Worm (Caenorhabditis elegans) whole organism, mixed stage, embryonic: ENCODE data around the gene hlh-15.

Experiments used
- ceh-39 ChIP-seq: fragments of 150-350 bp; optimal IDR thresholded peaks from 2 replicates; lab custom pipeline; 2014; ENCODE audit warnings: missing biosample characterization, missing genetic modification characterization
- cnd-1 ChIP-seq: fragments of 200-800 bp; sonication (Bioruptor generic); optimal IDR thresholded peaks from 2 replicates; lab custom pipeline; 2018; ENCODE audit warnings: mild to moderate bottlenecking, missing genetic modification characterization, missing compliant biosample characterization
- flh-1 ChIP-seq: fragments of 200-800 bp; sonication (Bioruptor generic); optimal IDR thresholded peaks from 2 replicates; lab custom pipeline; 2018; ENCODE audit warnings: mild to moderate bottlenecking, missing genetic modification characterization, moderate library complexity, missing compliant biosample characterization
- lin-13 ChIP-seq: fragments of 150-350 bp; optimal IDR thresholded peaks from 2 replicates; lab custom pipeline; 2014; ENCODE audit warnings: missing biosample characterization, missing genetic modification characterization
- nhr-12 ChIP-seq: fragments of 150-350 bp; optimal IDR thresholded peaks from 2 replicates; lab custom pipeline; 2014; ENCODE audit warnings: missing biosample characterization, missing genetic modification characterization
- nhr-28 ChIP-seq: fragments of 150-350 bp; optimal IDR thresholded peaks from 2 replicates; lab custom pipeline; 2014; ENCODE audit warnings: missing biosample characterization, missing genetic modification characterization
- snpc-4 ChIP-seq: fragments of 150-350 bp; optimal IDR thresholded peaks from 2 replicates; lab custom pipeline; 2014; ENCODE audit warnings: missing biosample characterization, missing genetic modification characterization
- sptf-1 ChIP-seq: sonication (generic microtip); optimal IDR thresholded peaks from 2 replicates; lab custom pipeline; 2017; ENCODE audit warnings: mild to moderate bottlenecking, missing genetic modification characterization, moderate library complexity, missing compliant biosample characterization
- unc-62 ChIP-seq: fragments of 150-350 bp; optimal IDR thresholded peaks from 2 replicates; lab custom pipeline; 2014; ENCODE audit warnings: missing biosample characterization, missing genetic modification reagents, missing genetic modification characterization

- no peak for TF ChIP-seq nhr-28 (tag; lab: Kevin White, UChicago)
- no peak for TF ChIP-seq unc-62 (GFP tag; lab: Kevin White, UChicago)
- no peak for TF ChIP-seq nhr-12
- no peak for TF ChIP-seq snpc-4
- no peak for TF ChIP-seq lin-13 (tag; lab: Kevin White, UChicago)
- TF ChIP-seq sptf-1: no peak
- no peak for TF ChIP-seq flh-1 (GFP tag; lab: Kevin White, UChicago)
- no peak for TF ChIP-seq ceh-39 (tag; lab: Kevin White, UChicago)
- TF ChIP-seq cnd-1: no peak
Observed at ce11 chrX:2457461-2457860, 44.3 kb upstream of the hlh-15 start.
